Worm (Caenorhabditis elegans): ENCODE data around the gene F13H8.3.

ce11 chrII:6292527-6292926 lies 28.7 kb downstream of the F13H8.3 start, which contains the start of gene nyn-3:
- no peak for TF ChIP-seq unc-62 (GFP tag; optimal IDR thresholded peaks at IDR 0.05)
- TF ChIP-seq ztf-11 (tag; optimal IDR thresholded peaks at IDR 0.05): no peak
- no peak for TF ChIP-seq snpc-4 (tag; optimal IDR thresholded peaks at IDR 0.05)
- TF ChIP-seq M03D4.4 (tag; optimal IDR thresholded peaks at IDR 0.05): no peak
- no peak for TF ChIP-seq unc-39 (tag; optimal IDR thresholded peaks at IDR 0.05)
- TF ChIP-seq lin-13 (tag; optimal IDR thresholded peaks at IDR 0.05): no peak
- TF ChIP-seq drap-1 (GFP tag; optimal IDR thresholded peaks at IDR 0.05): no peak
- TF ChIP-seq ceh-39 (tag; optimal IDR thresholded peaks at IDR 0.05): no peak
- no peak for TF ChIP-seq nhr-76 (tag; optimal IDR thresholded peaks at IDR 0.05)
- TF ChIP-seq lsy-2 (tag; optimal IDR thresholded peaks at IDR 0.05): no peak
- no peak for TF ChIP-seq blmp-1 (tag; optimal IDR thresholded peaks at IDR 0.05)

Measured in whole organism, mixed stage, embryonic.